Fruit fly (Drosophila melanogaster): ENCODE results near the gene HINT1.

- TF ChIP-seq CG8478 (optimal IDR thresholded peaks at IDR 0.05) (no peak), EcR (GFP tag; optimal IDR thresholded peaks at IDR 0.05) (no peak), psq (optimal IDR thresholded peaks at IDR 0.05) (no peak), Dll (optimal IDR thresholded peaks at IDR 0.05) (no peak)
Observed at dm6 chr2L:2765659-2766373, 4.1 kb upstream of the HINT1 start, which contains the start of the genes Snx21 and aph-1.
